Worm (Caenorhabditis elegans) whole organism, L4/young adult: ENCODE results near the gene srg-24.

ENCODE experiments used
- W03F9.2 ChIP-seq: fragments of 150-350 bp; optimal IDR thresholded peaks from 2 replicates; lab custom pipeline; 2014; ENCODE audit warnings: missing biosample characterization, missing genetic modification characterization
- dao-5 ChIP-seq: sonication (generic microtip); optimal IDR thresholded peaks from 2 replicates; lab custom pipeline; 2016; ENCODE audit warnings: missing genotype, missing genetic modification characterization, moderate library complexity, missing compliant biosample characterization
- him-1 ChIP-seq: sonication (generic microtip); optimal IDR thresholded peaks from 2 replicates; lab custom pipeline; 2016; ENCODE audit warnings: missing genotype, missing genetic modification reagents, missing genetic modification characterization, missing compliant biosample characterization

- TF ChIP-seq him-1 (tag; lab: Kevin White, UChicago) (no peak), W03F9.2 (no peak), dao-5 (tag; lab: Kevin White, UChicago) (no peak)
These were observed 49.1 kb downstream of the srg-24 start for ce11 chrII:3051332-3051731.
